Fruit fly (Drosophila melanogaster) whole organism, embryonic: Measurements from ENCODE around the gene ppk.

ENCODE experiments used
- BEAF-32 ChIP-seq: fragments of 200-800 bp; sonication (Bioruptor generic); optimal IDR thresholded peaks from 3 replicates; lab custom pipeline; 2017; ENCODE audit warnings: missing biosample characterization, missing genetic modification characterization, mild to moderate bottlenecking, moderate library complexity, missing genetic modification reagents
- CG12219 ChIP-seq: fragments of 200-800 bp; sonication (Bioruptor generic); optimal IDR thresholded peaks from 3 replicates; lab custom pipeline; 2018; ENCODE audit warnings: missing biosample characterization, mild to moderate bottlenecking, missing genetic modification characterization
- CG18764 ChIP-seq: fragments of 200-800 bp; sonication (Bioruptor generic); optimal IDR thresholded peaks from 3 replicates; lab custom pipeline; 2016; ENCODE audit warnings: missing biosample characterization, missing genetic modification characterization
- Trl ChIP-seq, 3 experiments: fragments of >200 bp in 2 of 3; fragments of 200-800 bp in 1 of 3; sonication (Bioruptor generic) in 1 of 3; optimal IDR thresholded peaks; 2 replicates in 1 of 3; 3 replicates in 2 of 3; lab custom pipeline; 2016 to 2017; ENCODE audit warnings: missing biosample characterization in 1 of 3, missing genetic modification characterization in 1 of 3
- bsh ChIP-seq, 2 experiments: fragments of 200-800 bp; sonication (Bioruptor generic); optimal IDR thresholded peaks; 2 replicates each; lab custom pipeline; 2017 to 2018; ENCODE audit warnings: mild to moderate bottlenecking in 2 of 2, missing biosample characterization in 2 of 2, missing genetic modification characterization in 2 of 2, moderate library complexity in 1 of 2
- fd102C ChIP-seq: fragments of 200-800 bp; sonication (Bioruptor generic); optimal IDR thresholded peaks from 2 replicates; lab custom pipeline; 2018; ENCODE audit warnings: missing biosample characterization, mild to moderate bottlenecking, missing genetic modification characterization, moderate library complexity
- zf30C ChIP-seq: fragments of 200-800 bp; sonication (Bioruptor generic); optimal IDR thresholded peaks from 3 replicates; lab custom pipeline; 2018; ENCODE audit warnings: missing biosample characterization, mild to moderate bottlenecking, missing genetic modification characterization

- TF ChIP-seq bsh (GFP tag; optimal IDR thresholded peaks at IDR 0.05; lab: Kevin White, UChicago) (no peak), CG18764 (GFP tag; lab: Kevin White, UChicago) (no peak), CG12219 (no peak), zf30C (GFP tag; lab: Kevin White, UChicago) (no peak), fd102C (GFP tag; lab: Kevin White, UChicago) (no peak), Trl (optimal IDR thresholded peaks at IDR 0.05; lab: Kevin White, UChicago) (no peak), Trl (GFP tag; optimal IDR thresholded peaks at IDR 0.05; lab: Kevin White, UChicago) (no peak), BEAF-32 (GFP tag; lab: Kevin White, UChicago) (no peak)
These were observed at the start of gene ppk for dm6 chr2L:14381072-14381471.
